Fruit fly (Drosophila melanogaster): ENCODE measurements around the gene PQBP1.

PQBP1 gene

dm6 chr3R:25027281-25028219, 38.0 kb upstream of the PQBP1 start (continued):
- peak; percentile 61 for TF ChIP-seq HHEX (GFP tag; optimal IDR thresholded peaks at IDR 0.05)
- TF ChIP-seq D19B (GFP tag; optimal IDR thresholded peaks at IDR 0.05): peak; percentile 52
- peak; percentile 24 for TF ChIP-seq CG12104 (GFP tag; optimal IDR thresholded peaks at IDR 0.05)
- TF ChIP-seq al (GFP tag; IDR thresholded peaks at IDR 0.05): 0 out of 2 replicates have a peak, but pooled peaks have one; percentile 14
- no peak for TF ChIP-seq ham (GFP tag; IDR thresholded peaks at IDR 0.05)
- TF ChIP-seq CG17829 (tag; optimal IDR thresholded peaks at IDR 0.05): peak; percentile 4
- no peak for TF ChIP-seq hkb (optimal IDR thresholded peaks at IDR 0.05)
- peak; percentile 40; the same call in 1 of the 2 replicates for TF ChIP-seq hkb (GFP tag; IDR thresholded peaks at IDR 0.05)
- no peak for TF ChIP-seq CG8089 (GFP tag; optimal IDR thresholded peaks at IDR 0.05)
- TF ChIP-seq slp2 (GFP tag; optimal IDR thresholded peaks at IDR 0.05): no peak
- peak; percentile 63 for TF ChIP-seq grn (GFP tag; optimal IDR thresholded peaks at IDR 0.05)
- TF ChIP-seq CG13775 (GFP tag; optimal IDR thresholded peaks at IDR 0.05): peak; percentile 33
- no peak for TF ChIP-seq unpg (GFP tag; optimal IDR thresholded peaks at IDR 0.05)
- no peak for TF ChIP-seq twi (tag; optimal IDR thresholded peaks at IDR 0.05)
- peak; percentile 70 for TF ChIP-seq Med (GFP tag)
- TF ChIP-seq CG6689 (GFP tag; IDR thresholded peaks at IDR 0.05): 0 out of 2 replicates have a peak, but pooled peaks have one; percentile 28
- TF ChIP-seq Nf-YB (GFP tag; optimal IDR thresholded peaks at IDR 0.05): peak; percentile 26
- peak; percentile 13 for TF ChIP-seq Chrac-16 (GFP tag; optimal IDR thresholded peaks at IDR 0.05)
- TF ChIP-seq Bdp1 (GFP tag; optimal IDR thresholded peaks at IDR 0.05): no peak
- TF ChIP-seq bigmax (GFP tag; optimal IDR thresholded peaks at IDR 0.05): no peak
- no peak for TF ChIP-seq CG17186 (GFP tag; optimal IDR thresholded peaks at IDR 0.05)
- TF ChIP-seq CG1792 (GFP tag; optimal IDR thresholded peaks at IDR 0.05): peak; percentile 22
- TF ChIP-seq chm (GFP tag; IDR thresholded peaks at IDR 0.05): peak; percentile 31; the same call in 1 of the 2 replicates
- TF ChIP-seq row (GFP tag; IDR thresholded peaks at IDR 0.05): peak; percentile 66
- peak; percentile 18 for TF ChIP-seq CG17912 (GFP tag; optimal IDR thresholded peaks at IDR 0.05)
- TF ChIP-seq YL-1 (GFP tag; optimal IDR thresholded peaks at IDR 0.05): peak; percentile 23
- no peak for TF ChIP-seq Sin3A (optimal IDR thresholded peaks at IDR 0.05)
- TF ChIP-seq Fer1 (GFP tag; optimal IDR thresholded peaks at IDR 0.05): peak; percentile 41
- peak; percentile 57 for TF ChIP-seq CG17385 (GFP tag; optimal IDR thresholded peaks at IDR 0.05)
- TF ChIP-seq Pdp1 (GFP tag; optimal IDR thresholded peaks at IDR 0.05): peak in 1 of 2 experiments; percentile 8
- TF ChIP-seq Hmr (GFP tag; optimal IDR thresholded peaks at IDR 0.05): no peak
- TF ChIP-seq CG13424 (tag; optimal IDR thresholded peaks at IDR 0.05): peak; percentile 59
- TF ChIP-seq D19A (tag; optimal IDR thresholded peaks at IDR 0.05): no peak
- TF ChIP-seq az2 (GFP tag; optimal IDR thresholded peaks at IDR 0.05): peak; percentile 2
- peak; percentile 10 for TF ChIP-seq zfh2 (GFP tag; optimal IDR thresholded peaks at IDR 0.05)
- no peak for TF ChIP-seq Oli (tag; optimal IDR thresholded peaks at IDR 0.05)
- TF ChIP-seq so (GFP tag; IDR thresholded peaks at IDR 0.05): no peak
- no peak for TF ChIP-seq dmrt99B (tag; optimal IDR thresholded peaks at IDR 0.05)
- TF ChIP-seq Doc2 (GFP tag; IDR thresholded peaks at IDR 0.05): no peak
- TF ChIP-seq sd (tag; optimal IDR thresholded peaks at IDR 0.05): peak; percentile 72
- TF ChIP-seq CG3995 (GFP tag; optimal IDR thresholded peaks at IDR 0.05): no peak
- no peak for TF ChIP-seq Awh (GFP tag; IDR thresholded peaks at IDR 0.05)
- no peak for TF ChIP-seq danr (GFP tag; IDR thresholded peaks at IDR 0.05)
- peak; percentile 43 for TF ChIP-seq Nf-YC (tag; optimal IDR thresholded peaks at IDR 0.05)
- TF ChIP-seq CG18764 (GFP tag; optimal IDR thresholded peaks at IDR 0.05): no peak
- no peak for TF ChIP-seq Sox100B (GFP tag; optimal IDR thresholded peaks at IDR 0.05)
- no peak for TF ChIP-seq ttk (GFP tag; IDR thresholded peaks at IDR 0.05)
- TF ChIP-seq gsb (GFP tag; IDR thresholded peaks at IDR 0.05): no peak
- TF ChIP-seq mam (GFP tag; optimal IDR thresholded peaks at IDR 0.05): peak; percentile 65
- TF ChIP-seq CG6765 (GFP tag; optimal IDR thresholded peaks at IDR 0.05): peak; percentile 54

Data from whole organism, embryonic.